Worm (Caenorhabditis elegans) whole organism, midembryonic: Measurements from ENCODE around the gene C06B3.1.

Source experiments
- flt-1 ChIP-seq: fragments of 200-800 bp; sonication (Bioruptor generic); IDR thresholded peaks from 2 replicates; pipeline ENCODE4 v1.3.6; 2022; ENCODE audit warnings: missing genetic modification characterization, missing compliant biosample characterization
- med-1 ChIP-seq: sonication (generic microtip); optimal IDR thresholded peaks from 2 replicates; lab custom pipeline; 2017; ENCODE audit warnings: missing genetic modification characterization, mild to moderate bottlenecking, missing compliant biosample characterization, antibody characterized with exemption, missing genetic modification reagents; ENCODE audit not compliant: insufficient read depth
- ref-1 ChIP-seq: fragments of 200-800 bp; sonication (Bioruptor generic); conservative IDR thresholded peaks from 2 replicates; pipeline ENCODE4 v1.3.6; 2022; ENCODE audit warnings: missing genetic modification reagents, missing genetic modification characterization, missing compliant biosample characterization

- TF ChIP-seq ref-1 (GFP tag; lab: Robert Waterston, UW) (no peak), flt-1 (GFP tag; lab: Robert Waterston, UW) (no peak), med-1 (no peak)
These were observed 12.1 kb upstream of the C06B3.1 start, which contains the start of gene lbp-8 for ce11 chrV:13890473-13890872.
